Fruit fly (Drosophila melanogaster) whole organism, embryonic: ENCODE results near the gene TfIIS.

Experiments
- Adf1 ChIP-seq: fragments of 200-800 bp; sonication (Bioruptor generic); IDR thresholded peaks from 2 replicates; pipeline ENCODE4 v1.3.6; 2022; ENCODE audit warnings: missing biosample characterization, missing genetic modification characterization
- Antp ChIP-seq: fragments of 200-800 bp; sonication (Bioruptor generic); optimal IDR thresholded peaks from 3 replicates; lab custom pipeline; 2016; ENCODE audit warnings: missing biosample characterization, missing genetic modification characterization
- CG10654 ChIP-seq: fragments of 200-800 bp; sonication (Bioruptor generic); optimal IDR thresholded peaks from 2 replicates; lab custom pipeline; 2016; ENCODE audit warnings: missing biosample characterization, missing genetic modification characterization
- CG11398 ChIP-seq: fragments of 200-800 bp; sonication (Bioruptor generic); optimal IDR thresholded peaks from 2 replicates; lab custom pipeline; 2016; ENCODE audit warnings: missing biosample characterization, missing genetic modification characterization
- CG11456 ChIP-seq: fragments of 200-800 bp; sonication (Bioruptor generic); IDR thresholded peaks from 3 replicates; pipeline ENCODE4 v1.3.6; 2022; ENCODE audit warnings: missing biosample characterization, missing genetic modification characterization
- CG12104 ChIP-seq: fragments of 200-800 bp; sonication (Bioruptor generic); optimal IDR thresholded peaks from 3 replicates; lab custom pipeline; 2016; ENCODE audit warnings: missing biosample characterization, missing genetic modification characterization
- CG1233 ChIP-seq: fragments of 200-800 bp; sonication (Bioruptor generic); optimal IDR thresholded peaks from 4 replicates; lab custom pipeline; 2018; ENCODE audit warnings: missing biosample characterization, mild to moderate bottlenecking, missing genetic modification characterization
- CG12659 ChIP-seq: fragments of 200-800 bp; sonication (Bioruptor generic); optimal IDR thresholded peaks from 3 replicates; lab custom pipeline; 2017; ENCODE audit warnings: mild to moderate bottlenecking, missing biosample characterization, missing genetic modification reagents, missing genetic modification characterization
- CG17361 ChIP-seq: fragments of 200-800 bp; sonication (Bioruptor generic); IDR thresholded peaks from 3 replicates; pipeline ENCODE4 v1.3.6; 2022; ENCODE audit warnings: missing biosample characterization, missing genetic modification characterization
- CG17385 ChIP-seq: fragments of 200-800 bp; sonication (Bioruptor generic); optimal IDR thresholded peaks from 3 replicates; lab custom pipeline; 2018; ENCODE audit warnings: missing biosample characterization, mild to moderate bottlenecking, missing genetic modification characterization
- CG17568 ChIP-seq: fragments of 200-800 bp; sonication (Bioruptor generic); optimal IDR thresholded peaks from 2 replicates; lab custom pipeline; 2018; ENCODE audit warnings: missing biosample characterization, mild to moderate bottlenecking, missing genetic modification characterization, moderate library complexity
- CG17802 ChIP-seq: fragments of 200-800 bp; sonication (Bioruptor generic); optimal IDR thresholded peaks from 2 replicates; lab custom pipeline; 2018; ENCODE audit warnings: missing biosample characterization, mild to moderate bottlenecking, missing genetic modification characterization, moderate library complexity
- CG18619 ChIP-seq: fragments of 200-800 bp; sonication (Bioruptor generic); optimal IDR thresholded peaks from 3 replicates; lab custom pipeline; 2017; ENCODE audit warnings: missing biosample characterization, mild to moderate bottlenecking, missing genetic modification characterization
- CG2202 ChIP-seq: fragments of 200-800 bp; sonication (Bioruptor generic); optimal IDR thresholded peaks from 2 replicates; lab custom pipeline; 2018; ENCODE audit warnings: missing biosample characterization, mild to moderate bottlenecking, missing genetic modification characterization
- CG30431 ChIP-seq: fragments of 200-800 bp; sonication (Bioruptor generic); optimal IDR thresholded peaks from 2 replicates; lab custom pipeline; 2017; ENCODE audit warnings: missing biosample characterization, missing genetic modification characterization
- CG31388 ChIP-seq: fragments of 200-800 bp; sonication (Bioruptor generic); optimal IDR thresholded peaks from 2 replicates; lab custom pipeline; 2016; ENCODE audit warnings: missing biosample characterization, missing genetic modification characterization
- CG31441 ChIP-seq: fragments of 200-800 bp; sonication (Bioruptor generic); IDR thresholded peaks from 2 replicates; pipeline ENCODE4 v1.3.6; 2022; ENCODE audit warnings: missing biosample characterization, missing genetic modification characterization
- CG34422 ChIP-seq: fragments of 200-800 bp; sonication (Bioruptor generic); IDR thresholded peaks from 3 replicates; pipeline ENCODE4 v1.3.6; 2022; ENCODE audit warnings: missing biosample characterization, missing genetic modification characterization
- CG4282 ChIP-seq: fragments of 200-800 bp; sonication (Bioruptor generic); optimal IDR thresholded peaks from 2 replicates; lab custom pipeline; 2016; ENCODE audit warnings: missing biosample characterization, missing genetic modification characterization
- CG4820 ChIP-seq: fragments of 200-800 bp; sonication (Bioruptor generic); optimal IDR thresholded peaks from 3 replicates; lab custom pipeline; 2016; ENCODE audit warnings: missing biosample characterization, missing genetic modification characterization
- CG5953 ChIP-seq: fragments of 200-800 bp; sonication (Bioruptor generic); IDR thresholded peaks from 2 replicates; pipeline ENCODE4 v1.3.6; 2022; ENCODE audit warnings: missing biosample characterization, missing genetic modification characterization
- CG7963 ChIP-seq: fragments of 200-800 bp; sonication (Bioruptor generic); IDR thresholded peaks from 3 replicates; pipeline ENCODE4 v1.3.6; 2022; ENCODE audit warnings: missing biosample characterization, missing genetic modification characterization; ENCODE audit not compliant: partially characterized antibody
- CG8089 ChIP-seq: fragments of 200-800 bp; sonication (Bioruptor generic); optimal IDR thresholded peaks from 3 replicates; lab custom pipeline; 2016; ENCODE audit warnings: missing biosample characterization, missing genetic modification characterization
- CrebB ChIP-seq: fragments of 200-800 bp; sonication (Bioruptor generic); optimal IDR thresholded peaks from 3 replicates; lab custom pipeline; 2018; ENCODE audit warnings: missing biosample characterization, mild to moderate bottlenecking, missing genetic modification characterization
- Dek ChIP-seq: fragments of 200-800 bp; sonication (Bioruptor generic); optimal IDR thresholded peaks from 3 replicates; lab custom pipeline; 2019; ENCODE audit warnings: missing biosample characterization, mild to moderate bottlenecking, missing genetic modification characterization, moderate library complexity
- Drgx ChIP-seq: fragments of 200-800 bp; sonication (Bioruptor generic); IDR thresholded peaks from 2 replicates; pipeline ENCODE4 v1.3.6; 2022; ENCODE audit warnings: missing biosample characterization, missing genetic modification characterization
- Elba2 ChIP-seq: fragments of 200-800 bp; sonication (Bioruptor generic); optimal IDR thresholded peaks from 3 replicates; lab custom pipeline; 2016; ENCODE audit warnings: missing biosample characterization, missing genetic modification characterization
- Fer1 ChIP-seq: fragments of 200-800 bp; sonication (Bioruptor generic); optimal IDR thresholded peaks from 2 replicates; lab custom pipeline; 2017; ENCODE audit warnings: missing biosample characterization, mild to moderate bottlenecking, missing genetic modification characterization
- Fer2 ChIP-seq: fragments of 200-800 bp; sonication (Bioruptor generic); optimal IDR thresholded peaks from 2 replicates; lab custom pipeline; 2018; ENCODE audit warnings: missing biosample characterization, mild to moderate bottlenecking, missing genetic modification characterization, moderate library complexity
- Gug ChIP-seq: fragments of 200-800 bp; sonication (Bioruptor generic); IDR thresholded peaks from 4 replicates; pipeline ENCODE4 v1.3.6; 2022; ENCODE audit warnings: missing biosample characterization, missing genetic modification characterization
- HLH54F ChIP-seq: fragments of 200-800 bp; sonication (Bioruptor generic); optimal IDR thresholded peaks from 3 replicates; lab custom pipeline; 2016; ENCODE audit warnings: missing biosample characterization, missing genetic modification characterization
- MTF-1 ChIP-seq: fragments of 200-800 bp; sonication (Bioruptor generic); optimal IDR thresholded peaks from 2 replicates; lab custom pipeline; 2018; ENCODE audit warnings: missing biosample characterization, mild to moderate bottlenecking, missing genetic modification characterization, borderline replicate concordance
- Poxn ChIP-seq: fragments of 200-800 bp; sonication (Bioruptor generic); IDR thresholded peaks from 2 replicates; pipeline ENCODE4 v1.3.6; 2022; ENCODE audit warnings: missing biosample characterization, missing genetic modification characterization
- Ptx1 ChIP-seq: fragments of 200-800 bp; sonication (Bioruptor generic); IDR thresholded peaks from 2 replicates; pipeline ENCODE4 v1.3.6; 2022; ENCODE audit warnings: missing biosample characterization, missing genetic modification characterization
- Rx ChIP-seq: fragments of 200-800 bp; sonication (Bioruptor generic); IDR thresholded peaks from 2 replicates; pipeline ENCODE4 v1.3.6; 2022; ENCODE audit warnings: missing biosample characterization, missing genetic modification characterization
- Six4 ChIP-seq: fragments of 200-800 bp; sonication (Bioruptor generic); optimal IDR thresholded peaks from 2 replicates; lab custom pipeline; 2016; ENCODE audit warnings: missing biosample characterization, missing genetic modification characterization
- bbx ChIP-seq: fragments of 200-800 bp; sonication (Bioruptor generic); IDR thresholded peaks from 2 replicates; pipeline ENCODE4 v1.3.6; 2022; ENCODE audit warnings: missing biosample characterization, missing genetic modification characterization; ENCODE audit not compliant: partially characterized antibody
- bigmax ChIP-seq: fragments of 200-800 bp; sonication (Bioruptor generic); optimal IDR thresholded peaks from 2 replicates; lab custom pipeline; 2018; ENCODE audit warnings: missing biosample characterization, mild to moderate bottlenecking, missing genetic modification characterization
- br ChIP-seq: fragments of >200 bp; optimal IDR thresholded peaks from 2 replicates; lab custom pipeline; 2017
- dati ChIP-seq: fragments of 200-800 bp; sonication (Bioruptor generic); IDR thresholded peaks from 2 replicates; pipeline ENCODE4 v1.3.6; 2022; ENCODE audit warnings: missing biosample characterization, missing genetic modification characterization
- dm ChIP-seq: fragments of 200-800 bp; sonication (Bioruptor generic); optimal IDR thresholded peaks from 3 replicates; lab custom pipeline; 2016; ENCODE audit warnings: missing biosample characterization, missing genetic modification characterization
- inv ChIP-seq: fragments of 200-800 bp; sonication (Bioruptor generic); IDR thresholded peaks from 2 replicates; pipeline ENCODE4 v1.3.6; 2022; ENCODE audit warnings: missing biosample characterization, missing genetic modification characterization; ENCODE audit not compliant: partially characterized antibody
- lbe ChIP-seq: fragments of 200-800 bp; sonication (Bioruptor generic); optimal IDR thresholded peaks from 2 replicates; lab custom pipeline; 2016; ENCODE audit warnings: missing biosample characterization, mild to moderate bottlenecking, missing genetic modification characterization
- mam ChIP-seq: fragments of 200-800 bp; sonication (Bioruptor generic); optimal IDR thresholded peaks from 3 replicates; lab custom pipeline; 2016; ENCODE audit warnings: missing biosample characterization, missing genetic modification characterization
- odd ChIP-seq: fragments of 200-800 bp; sonication (Bioruptor generic); optimal IDR thresholded peaks from 2 replicates; lab custom pipeline; 2017; ENCODE audit warnings: missing biosample characterization, mild to moderate bottlenecking, missing genetic modification characterization
- p53 ChIP-seq: fragments of 200-800 bp; sonication (Bioruptor generic); optimal IDR thresholded peaks from 2 replicates; lab custom pipeline; 2016; ENCODE audit warnings: missing biosample characterization, missing genetic modification characterization
- pum ChIP-seq: fragments of 200-800 bp; sonication (Bioruptor generic); optimal IDR thresholded peaks from 2 replicates; lab custom pipeline; 2016; ENCODE audit warnings: missing biosample characterization, missing genetic modification characterization
- sna ChIP-seq: fragments of 200-800 bp; sonication (Bioruptor generic); IDR thresholded peaks from 2 replicates; pipeline ENCODE4 v1.3.6; 2022; ENCODE audit warnings: missing biosample characterization, missing genetic modification characterization; ENCODE audit not compliant: partially characterized antibody
- sob ChIP-seq: fragments of 200-800 bp; sonication (Bioruptor generic); IDR thresholded peaks from 2 replicates; pipeline ENCODE4 v1.3.6; 2022; ENCODE audit warnings: missing biosample characterization, missing genetic modification characterization
- tx ChIP-seq: fragments of 200-800 bp; sonication (Bioruptor generic); optimal IDR thresholded peaks from 2 replicates; lab custom pipeline; 2016; ENCODE audit warnings: missing biosample characterization, missing genetic modification characterization
- unpg ChIP-seq: fragments of 200-800 bp; sonication (Bioruptor generic); optimal IDR thresholded peaks from 3 replicates; lab custom pipeline; 2018; ENCODE audit warnings: missing biosample characterization, mild to moderate bottlenecking, missing genetic modification characterization, moderate library complexity
- zfh2 ChIP-seq: fragments of 200-800 bp; sonication (Bioruptor generic); optimal IDR thresholded peaks from 2 replicates; lab custom pipeline; 2016; ENCODE audit warnings: missing biosample characterization, missing genetic modification characterization

TfIIS gene

dm6 chr2L:15067832-15068231 is 7.3 kb upstream of the TfIIS start (continued):
- TF ChIP-seq CG17385 (GFP tag; lab: Kevin White, UChicago) (peak; percentile 84), pum (GFP tag; lab: Kevin White, UChicago) (peak; percentile 15), CG31388 (no peak), CG30431 (no peak), sob (GFP tag; lab: Robert Waterston, UW) (peak; percentile 61), Antp (GFP tag; lab: Kevin White, UChicago) (no peak), Fer1 (GFP tag; lab: Kevin White, UChicago) (peak; percentile 76), Dek (tag; lab: Kevin White, UChicago) (peak; percentile 38), CG2202 (no peak), MTF-1 (GFP tag; lab: Kevin White, UChicago) (peak; percentile 39), CG17802 (no peak), CG11398 (no peak), CG11456 (GFP tag; lab: Robert Waterston, UW) (no peak; the same call in 2 of the 3 replicates), sna (peak; percentile 63), p53 (no peak), Fer2 (tag; lab: Kevin White, UChicago) (no peak), CG10654 (GFP tag; lab: Kevin White, UChicago) (peak; percentile 37), Poxn (GFP tag; lab: Robert Waterston, UW) (no peak), bbx (GFP tag; lab: Robert Waterston, UW) (peak; percentile 87), CG12659 (GFP tag; lab: Kevin White, UChicago) (peak; percentile 83), CrebB (tag; lab: Kevin White, UChicago) (peak; percentile 53), Elba2 (no peak), CG1233 (peak; percentile 6), CG31441 (GFP tag; lab: Robert Waterston, UW) (0 out of 2 replicates have a peak, but pooled peaks have one; percentile 26), dati (GFP tag; lab: Robert Waterston, UW) (no peak), zfh2 (no peak), bigmax (GFP tag; lab: Kevin White, UChicago) (peak; percentile 99), Six4 (GFP tag; lab: Kevin White, UChicago) (no peak), HLH54F (peak; percentile 25), inv (GFP tag; lab: Robert Waterston, UW) (peak; percentile 78; the same call in 1 of the 2 replicates), CG12104 (GFP tag; lab: Kevin White, UChicago) (no peak), CG17568 (GFP tag; lab: Kevin White, UChicago) (no peak), CG4282 (GFP tag; lab: Kevin White, UChicago) (no peak), CG18619 (GFP tag; lab: Kevin White, UChicago) (no peak), CG8089 (no peak), Adf1 (GFP tag; lab: Robert Waterston, UW) (peak; percentile 79), Drgx (GFP tag; lab: Robert Waterston, UW) (no peak), tx (GFP tag; lab: Kevin White, UChicago) (peak; percentile 38), mam (GFP tag; lab: Kevin White, UChicago) (peak; percentile 38), br (no peak), CG7963 (GFP tag; lab: Robert Waterston, UW) (no peak), Gug (GFP tag; lab: Robert Waterston, UW) (peak; percentile 14; the same call in 1 of the 4 replicates), lbe (GFP tag; lab: Kevin White, UChicago) (peak; percentile 17), CG4820 (GFP tag; lab: Kevin White, UChicago) (peak; percentile 25), unpg (GFP tag; lab: Kevin White, UChicago) (peak; percentile 28), CG17361 (GFP tag; lab: Robert Waterston, UW) (peak; percentile 50; the same call in 2 of the 3 replicates), dm (GFP tag; lab: Kevin White, UChicago) (peak; percentile 100), CG34422 (peak; percentile 85; the same call in 2 of the 3 replicates), odd (no peak), CG5953 (GFP tag; lab: Robert Waterston, UW) (no peak), Ptx1 (no peak), Rx (GFP tag; lab: Robert Waterston, UW) (no peak)
